Worm (Caenorhabditis elegans) whole organism, L1 larva: ENCODE results near the gene srg-17.

Experiments used
- alr-1 ChIP-seq: fragments of 200-800 bp; sonication (Bioruptor generic); optimal IDR thresholded peaks from 2 replicates; lab custom pipeline; 2018; ENCODE audit warnings: borderline replicate concordance, mild to moderate bottlenecking, missing genetic modification characterization, missing compliant biosample characterization
- dpl-1 ChIP-seq, 3 experiments: fragments of 150-350 bp in 2 of 3; sonication (generic microtip) in 1 of 3; optimal IDR thresholded peaks; 2 replicates each; lab custom pipeline; 2014 to 2017; ENCODE audit warnings: missing biosample characterization in 3 of 3, missing genetic modification characterization in 3 of 3, missing genetic modification reagents in 3 of 3
- elt-3 ChIP-seq, 6 experiments: fragments of 150-350 bp in 1 of 6; sonication (generic microtip); optimal IDR thresholded peaks; 2 replicates each; lab custom pipeline; 2017 to 2018; ENCODE audit warnings: missing biosample characterization in 6 of 6, missing genetic modification characterization in 6 of 6, inconsistent platforms in 1 of 6
- hpl-2 ChIP-seq: fragments of 150-350 bp; optimal IDR thresholded peaks from 2 replicates; lab custom pipeline; 2014; ENCODE audit warnings: missing biosample characterization, missing genetic modification reagents, missing genetic modification characterization
- lsy-2 ChIP-seq, 2 experiments: fragments of 150-350 bp; optimal IDR thresholded peaks; 2 replicates each; lab custom pipeline; 2014; ENCODE audit warnings: missing biosample characterization in 2 of 2, missing genetic modification characterization in 2 of 2
- mep-1 ChIP-seq: fragments of 150-350 bp; optimal IDR thresholded peaks from 2 replicates; lab custom pipeline; 2014; ENCODE audit warnings: missing biosample characterization, missing genetic modification characterization
- nhr-47 ChIP-seq: sonication (generic microtip); optimal IDR thresholded peaks from 2 replicates; lab custom pipeline; 2016; ENCODE audit warnings: mild to moderate bottlenecking, missing genetic modification characterization, moderate library complexity, missing compliant biosample characterization
- snpc-4 ChIP-seq: fragments of 150-350 bp; optimal IDR thresholded peaks from 2 replicates; lab custom pipeline; 2014; ENCODE audit warnings: missing biosample characterization, missing genetic modification characterization
- snu-23 ChIP-seq: sonication (generic microtip); optimal IDR thresholded peaks from 2 replicates; lab custom pipeline; 2016; ENCODE audit warnings: missing genetic modification characterization, missing compliant biosample characterization

DNA sequence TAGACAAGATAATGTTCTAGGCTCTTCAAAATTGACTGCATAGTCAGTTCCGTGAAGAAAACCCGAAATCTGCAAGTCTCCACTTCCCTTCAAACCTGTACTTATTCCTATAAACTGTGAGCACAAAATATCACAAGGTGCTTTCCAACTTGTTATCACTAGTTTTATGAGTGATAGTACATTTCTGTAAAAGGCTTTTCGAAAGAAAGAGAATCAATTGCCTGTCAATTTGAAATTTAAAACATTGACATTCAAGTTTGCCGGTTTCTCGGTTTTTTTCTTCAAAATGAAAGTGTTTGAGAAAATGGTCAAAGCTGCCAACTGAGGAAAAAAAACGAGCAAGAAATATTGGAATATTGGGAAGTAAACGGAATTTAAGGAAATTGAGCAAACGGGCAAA is 44.5 kb downstream of the srg-17 start:
- no peak for TF ChIP-seq snpc-4 (tag; lab: Kevin White, UChicago)
- TF ChIP-seq hpl-2 (GFP tag; lab: Kevin White, UChicago): no peak
- no peak for TF ChIP-seq mep-1 (tag; lab: Kevin White, UChicago)
- no peak for TF ChIP-seq lsy-2 (tag; optimal IDR thresholded peaks at IDR 0.05; lab: Kevin White, UChicago)
- TF ChIP-seq alr-1 (tag; lab: Kevin White, UChicago): no peak
- TF ChIP-seq elt-3 (tag; optimal IDR thresholded peaks at IDR 0.05; lab: Kevin White, UChicago): no peak
- no peak for TF ChIP-seq snu-23
- no peak for TF ChIP-seq nhr-47 (tag; lab: Kevin White, UChicago)
- no peak for TF ChIP-seq dpl-1 (GFP tag; optimal IDR thresholded peaks at IDR 0.05; lab: Kevin White, UChicago)
